Fruit fly (Drosophila melanogaster): ENCODE data around the gene Pfrx.

Pfrx gene

DNA sequence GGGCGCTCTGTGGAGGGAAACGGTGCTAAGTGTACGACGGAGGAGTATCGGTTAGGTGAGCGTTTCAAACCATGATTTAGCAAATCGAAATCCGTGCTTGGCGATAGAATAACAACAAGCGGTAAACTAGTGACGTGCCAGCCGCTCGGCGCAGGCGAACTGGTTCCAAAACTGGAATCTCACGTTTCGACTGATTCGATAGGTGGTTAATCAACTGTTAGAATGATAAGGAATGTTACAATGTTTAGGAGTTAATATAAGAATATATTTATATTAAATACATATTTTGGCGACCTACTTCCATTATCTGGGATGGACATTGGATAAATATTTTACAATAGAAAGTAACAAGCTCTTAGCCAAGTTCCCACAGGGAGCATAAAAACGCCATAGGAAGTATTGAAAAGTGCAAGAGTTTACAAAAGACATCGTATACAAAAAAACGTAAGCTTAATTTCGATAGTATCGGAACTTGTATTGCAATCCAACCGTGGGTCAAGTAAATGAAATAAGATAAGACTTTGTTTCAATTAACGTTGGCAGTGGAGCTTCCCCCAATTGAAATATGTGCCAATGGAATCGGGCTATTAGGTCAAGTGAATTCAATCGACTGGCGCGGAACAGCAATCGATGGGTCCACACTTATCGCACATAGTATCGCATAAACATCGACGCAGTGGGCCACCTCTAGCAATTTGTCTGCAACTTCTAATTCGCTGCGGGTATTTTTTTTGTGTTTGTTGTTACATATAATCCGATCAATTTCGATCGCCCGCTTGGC is at the start of gene Pfrx, which contains the start of the genes ksh and CG14200 (continued):
- no peak for TF ChIP-seq CG6854 (GFP tag; optimal IDR thresholded peaks at IDR 0.05)
- no peak for TF ChIP-seq Poxn (GFP tag; IDR thresholded peaks at IDR 0.05)
- TF ChIP-seq gem (tag; optimal IDR thresholded peaks at IDR 0.05), result no peak
- 0 out of 3 replicates have a peak, but pooled peaks have one; percentile 51 for TF ChIP-seq CG11456 (GFP tag; IDR thresholded peaks at IDR 0.05)
- peak; percentile 82 for TF ChIP-seq CG30020 (tag; optimal IDR thresholded peaks at IDR 0.05)
- TF ChIP-seq pzg (GFP tag; optimal IDR thresholded peaks at IDR 0.05), result peak; percentile 78
- TF ChIP-seq CG12744 (GFP tag; optimal IDR thresholded peaks at IDR 0.05), result no peak
- no peak for TF ChIP-seq CG4617 (GFP tag; optimal IDR thresholded peaks at IDR 0.05; ENCODE audit: borderline replicate concordance)
- no peak for TF ChIP-seq jigr1 (GFP tag; IDR thresholded peaks at IDR 0.05)
- no peak for TF ChIP-seq CG9215 (GFP tag; IDR thresholded peaks at IDR 0.05)
- no peak for TF ChIP-seq E2f1 (GFP tag; IDR thresholded peaks at IDR 0.05)
- TF ChIP-seq Blimp-1 (GFP tag; optimal IDR thresholded peaks at IDR 0.05), result no peak
- TF ChIP-seq slp2 (GFP tag; optimal IDR thresholded peaks at IDR 0.05), result no peak
- TF ChIP-seq croc (GFP tag; conservative IDR thresholded peaks at IDR 0.05), result no peak
- TF ChIP-seq CHES-1-like (GFP tag; optimal IDR thresholded peaks at IDR 0.05), result peak; percentile 19
- TF ChIP-seq fru (optimal IDR thresholded peaks at IDR 0.05), result no peak
- no peak for TF ChIP-seq YL-1 (GFP tag; optimal IDR thresholded peaks at IDR 0.05)
- TF ChIP-seq cg (GFP tag; optimal IDR thresholded peaks at IDR 0.05), result no peak
- no peak for TF ChIP-seq Hand (GFP tag; optimal IDR thresholded peaks at IDR 0.05)
- no peak for TF ChIP-seq ase (GFP tag; IDR thresholded peaks at IDR 0.05)
- no peak for TF ChIP-seq cas (GFP tag; IDR thresholded peaks at IDR 0.05)
- peak; percentile 80 for TF ChIP-seq ato (GFP tag; IDR thresholded peaks at IDR 0.05; ENCODE audit: partially characterized antibody)
- no peak for TF ChIP-seq CG9727 (GFP tag; optimal IDR thresholded peaks at IDR 0.05)
- no peak for TF ChIP-seq pan (optimal IDR thresholded peaks at IDR 0.05)
- no peak for TF ChIP-seq pan (GFP tag; optimal IDR thresholded peaks at IDR 0.05 in 1 of 2, IDR thresholded peaks at IDR 0.05 in 1 of 2)
- peak; percentile 45; the same call in 1 of the 2 replicates for TF ChIP-seq CG3847 (GFP tag; IDR thresholded peaks at IDR 0.05)
- no peak for TF ChIP-seq CG4328 (GFP tag; optimal IDR thresholded peaks at IDR 0.05)
- TF ChIP-seq CG3281 (GFP tag; optimal IDR thresholded peaks at IDR 0.05), result no peak
- TF ChIP-seq pnt (GFP tag; optimal IDR thresholded peaks at IDR 0.05), result no peak
- TF ChIP-seq Drgx (GFP tag; IDR thresholded peaks at IDR 0.05), result no peak
- no peak for TF ChIP-seq Nf-YA (GFP tag; IDR thresholded peaks at IDR 0.05)
- TF ChIP-seq lilli (GFP tag; optimal IDR thresholded peaks at IDR 0.05), result peak; percentile 10
- no peak for TF ChIP-seq slou (GFP tag; optimal IDR thresholded peaks at IDR 0.05)
- TF ChIP-seq CG1024 (GFP tag; IDR thresholded peaks at IDR 0.05), result peak; percentile 70
- TF ChIP-seq Jarid2 (GFP tag; optimal IDR thresholded peaks at IDR 0.05), result no peak
- TF ChIP-seq Neu2 (GFP tag; optimal IDR thresholded peaks at IDR 0.05; ENCODE audit: borderline replicate concordance), result no peak
- no peak for TF ChIP-seq grn (GFP tag; optimal IDR thresholded peaks at IDR 0.05)
- TF ChIP-seq NC2α (GFP tag; optimal IDR thresholded peaks at IDR 0.05), result no peak
- peak; percentile 25 for TF ChIP-seq CG8944 (GFP tag; optimal IDR thresholded peaks at IDR 0.05)
- no peak for TF ChIP-seq prd (optimal IDR thresholded peaks at IDR 0.05)
- TF ChIP-seq prd (GFP tag; IDR thresholded peaks at IDR 0.05), result peak; percentile 57
- TF ChIP-seq zen2 (GFP tag; IDR thresholded peaks at IDR 0.05; ENCODE audit: partially characterized antibody), result peak; percentile 78
- TF ChIP-seq onecut (GFP tag; IDR thresholded peaks at IDR 0.05), result no peak
- TF ChIP-seq Nf-YC (tag; optimal IDR thresholded peaks at IDR 0.05), result peak; percentile 17
- peak; percentile 17 for TF ChIP-seq Camta (GFP tag; optimal IDR thresholded peaks at IDR 0.05)
- TF ChIP-seq zf30C (GFP tag; optimal IDR thresholded peaks at IDR 0.05), result no peak
- no peak for TF ChIP-seq CG11085 (GFP tag; IDR thresholded peaks at IDR 0.05)
- no peak for TF ChIP-seq Lim3 (GFP tag; IDR thresholded peaks at IDR 0.05)
- peak; percentile 79 for TF ChIP-seq CG13287 (GFP tag; IDR thresholded peaks at IDR 0.05; ENCODE audit: partially characterized antibody)
- TF ChIP-seq amos (GFP tag; IDR thresholded peaks at IDR 0.05; ENCODE audit: partially characterized antibody), result peak; percentile 97
- TF ChIP-seq Awh (GFP tag; IDR thresholded peaks at IDR 0.05), result no peak
